Worm (Caenorhabditis elegans) whole organism, L3 larva: ENCODE data around the gene bath-39.

ENCODE experiments used
- aly-2 ChIP-seq: fragments of 150-350 bp; optimal IDR thresholded peaks from 2 replicates; lab custom pipeline; 2014; ENCODE audit warnings: missing biosample characterization, missing genetic modification characterization
- fkh-2 ChIP-seq: fragments of 150-350 bp; optimal IDR thresholded peaks from 2 replicates; lab custom pipeline; 2014; ENCODE audit warnings: missing biosample characterization, missing genetic modification reagents, missing genetic modification characterization
- mml-1 ChIP-seq: fragments of 150-350 bp; sonication (generic microtip); optimal IDR thresholded peaks from 3 replicates; lab custom pipeline; 2014; ENCODE audit warnings: missing biosample characterization, missing genetic modification characterization
- nhr-77 ChIP-seq: fragments of 150-350 bp; optimal IDR thresholded peaks from 2 replicates; lab custom pipeline; 2014; ENCODE audit warnings: missing biosample characterization, missing genetic modification characterization
- pqm-1 ChIP-seq: fragments of 150-350 bp; optimal IDR thresholded peaks from 2 replicates; lab custom pipeline; 2017; ENCODE audit warnings: missing biosample characterization, missing genetic modification characterization, inconsistent platforms
- zag-1 ChIP-seq: fragments of 150-350 bp; optimal IDR thresholded peaks from 2 replicates; lab custom pipeline; 2014; ENCODE audit warnings: missing biosample characterization, missing genetic modification characterization
- ztf-11 ChIP-seq: fragments of 150-350 bp; optimal IDR thresholded peaks from 2 replicates; lab custom pipeline; 2014; ENCODE audit warnings: missing biosample characterization, missing genetic modification characterization

ce11 chrV:13489830-13490229 is 30.6 kb downstream of the bath-39 start, which contains the start of gene T10G3.3:
- TF ChIP-seq pqm-1 (tag; lab: Kevin White, UChicago) = no peak
- no peak for TF ChIP-seq mml-1 (tag; lab: Kevin White, UChicago)
- TF ChIP-seq zag-1 (tag; lab: Kevin White, UChicago) = no peak
- TF ChIP-seq nhr-77 (tag; lab: Kevin White, UChicago) = no peak
- no peak for TF ChIP-seq ztf-11
- TF ChIP-seq fkh-2 (tag; lab: Kevin White, UChicago) = no peak
- no peak for TF ChIP-seq aly-2 (tag; lab: Kevin White, UChicago)
